Worm (Caenorhabditis elegans): ENCODE data around the gene T15B7.1.

DNA sequence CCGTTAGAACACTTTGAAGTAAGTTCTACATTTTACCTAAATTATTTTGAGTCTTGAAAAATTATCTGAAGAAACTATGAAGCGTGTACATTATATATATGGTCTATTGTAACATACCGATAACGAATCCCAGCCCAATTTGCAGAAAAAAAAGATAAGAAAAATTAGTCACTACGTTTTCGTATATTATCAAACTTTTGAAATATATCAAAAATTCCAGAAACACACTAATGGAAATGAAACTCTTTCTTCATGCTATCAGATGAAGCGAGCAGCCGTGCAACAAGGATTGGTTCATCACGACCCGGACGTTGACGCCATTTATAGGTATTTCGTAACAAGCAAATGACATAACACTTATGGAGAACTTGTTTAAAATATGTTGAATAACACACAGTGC lies 30.7 kb upstream of the T15B7.1 start:
- TF ChIP-seq ZK546.5 (tag; optimal IDR thresholded peaks at IDR 0.05) (no peak), blmp-1 (tag; optimal IDR thresholded peaks at IDR 0.05; ENCODE audit: insufficient read depth) (no peak), skn-1 (tag; optimal IDR thresholded peaks at IDR 0.05) (no peak)
